Fruit fly (Drosophila melanogaster) whole organism, pupa: ENCODE measurements around the gene CG4766.
A peak's percentile ranks its signal among the peaks of the same experiment; 100 is the strongest.

Experiments used
- CG10348 ChIP-seq: fragments of 200-800 bp; sonication (Bioruptor generic); IDR thresholded peaks from 2 replicates; pipeline ENCODE4 v1.3.6; 2022; ENCODE audit warnings: missing biosample characterization, missing genetic modification characterization
- CG12605 ChIP-seq: fragments of 200-800 bp; sonication (Bioruptor generic); IDR thresholded peaks from 2 replicates; pipeline ENCODE4 v1.3.6; 2022; ENCODE audit warnings: missing biosample characterization, missing genetic modification characterization
- CG13204 ChIP-seq: fragments of 200-800 bp; sonication (Bioruptor generic); optimal IDR thresholded peaks from 2 replicates; lab custom pipeline; 2018; ENCODE audit warnings: missing biosample characterization, mild to moderate bottlenecking, missing genetic modification characterization, moderate library complexity
- CG14655 ChIP-seq: fragments of 200-800 bp; sonication (Bioruptor generic); optimal IDR thresholded peaks from 3 replicates; lab custom pipeline; 2017; ENCODE audit warnings: mild to moderate bottlenecking, missing biosample characterization, missing genetic modification reagents, missing genetic modification characterization
- CG15710 ChIP-seq: fragments of 200-800 bp; sonication (Bioruptor generic); optimal IDR thresholded peaks from 2 replicates; lab custom pipeline; 2018; ENCODE audit warnings: missing biosample characterization, mild to moderate bottlenecking, missing genetic modification characterization, moderate library complexity
- CG17806 ChIP-seq: fragments of 200-800 bp; sonication (Bioruptor generic); optimal IDR thresholded peaks from 2 replicates; lab custom pipeline; 2018; ENCODE audit warnings: missing biosample characterization, mild to moderate bottlenecking, missing genetic modification characterization, moderate library complexity
- CG32121 ChIP-seq: fragments of 200-800 bp; sonication (Bioruptor generic); IDR thresholded peaks from 2 replicates; pipeline ENCODE4 v1.3.6; 2022; ENCODE audit warnings: missing biosample characterization, missing genetic modification characterization
- CG34367 ChIP-seq: fragments of 200-800 bp; sonication (Bioruptor generic); optimal IDR thresholded peaks from 2 replicates; lab custom pipeline; 2018; ENCODE audit warnings: missing biosample characterization, mild to moderate bottlenecking, missing genetic modification characterization
- CG4496 ChIP-seq: fragments of 200-800 bp; sonication (Bioruptor generic); IDR thresholded peaks from 3 replicates; pipeline ENCODE4 v1.3.6; 2022; ENCODE audit warnings: missing biosample characterization, missing genetic modification characterization
- CG8159 ChIP-seq: fragments of 200-800 bp; sonication (Bioruptor generic); optimal IDR thresholded peaks from 3 replicates; lab custom pipeline; 2018; ENCODE audit warnings: missing biosample characterization, mild to moderate bottlenecking, missing genetic modification characterization, moderate library complexity
- CG8301 ChIP-seq: fragments of 200-800 bp; sonication (Bioruptor generic); optimal IDR thresholded peaks from 2 replicates; lab custom pipeline; 2018; ENCODE audit warnings: missing biosample characterization, mild to moderate bottlenecking, missing genetic modification characterization
- CG9948 ChIP-seq: fragments of 200-800 bp; sonication (Bioruptor generic); optimal IDR thresholded peaks from 2 replicates; lab custom pipeline; 2018; ENCODE audit warnings: missing biosample characterization, mild to moderate bottlenecking, missing genetic modification characterization, moderate library complexity
- D1 ChIP-seq: fragments of 200-800 bp; sonication (Bioruptor generic); optimal IDR thresholded peaks from 2 replicates; lab custom pipeline; 2018; ENCODE audit warnings: missing biosample characterization, mild to moderate bottlenecking, missing genetic modification characterization, moderate library complexity
- EcR ChIP-seq: fragments of 200-800 bp; sonication (Bioruptor generic); optimal IDR thresholded peaks from 3 replicates; lab custom pipeline; 2019; ENCODE audit warnings: missing biosample characterization, missing genetic modification characterization, mild to moderate bottlenecking, moderate library complexity, missing genetic modification reagents
- Ets98B ChIP-seq: fragments of 200-800 bp; sonication (Bioruptor generic); IDR thresholded peaks from 2 replicates; pipeline ENCODE4 v1.3.6; 2022; ENCODE audit warnings: missing biosample characterization, missing genetic modification characterization
- Pif1A ChIP-seq: fragments of 200-800 bp; sonication (Bioruptor generic); optimal IDR thresholded peaks from 3 replicates; lab custom pipeline; 2016; ENCODE audit warnings: missing biosample characterization, missing genetic modification characterization
- Pif1B ChIP-seq: fragments of 200-800 bp; sonication (Bioruptor generic); optimal IDR thresholded peaks from 3 replicates; lab custom pipeline; 2016; ENCODE audit warnings: missing biosample characterization, missing genetic modification characterization
- Snoo ChIP-seq: fragments of 200-800 bp; sonication (Bioruptor generic); optimal IDR thresholded peaks from 3 replicates; lab custom pipeline; 2017; ENCODE audit warnings: missing biosample characterization, mild to moderate bottlenecking, missing genetic modification characterization, inconsistent platforms
- fd96Ca ChIP-seq: fragments of 200-800 bp; sonication (Bioruptor generic); IDR thresholded peaks from 3 replicates; pipeline ENCODE4 v1.3.6; 2022; ENCODE audit warnings: missing biosample characterization, missing genetic modification characterization
- gl ChIP-seq: fragments of 200-800 bp; sonication (Bioruptor generic); optimal IDR thresholded peaks from 2 replicates; lab custom pipeline; 2018; ENCODE audit warnings: missing biosample characterization, mild to moderate bottlenecking, missing genetic modification characterization
- rn ChIP-seq: fragments of 200-800 bp; sonication (Bioruptor generic); IDR thresholded peaks from 2 replicates; pipeline ENCODE4 v1.3.6; 2022; ENCODE audit warnings: missing biosample characterization, missing genetic modification characterization

Gene CG4766

dm6 chrX:6000747-6001426 is at the start of gene CG4766:
TSS of gene CG4766 (minus strand) at chrX:6000797.
- TF ChIP-seq CG15710 (peak; percentile 83), Pif1A (GFP tag; lab: Kevin White, UChicago) (peak; percentile 88), CG9948 (peak; percentile 78), CG32121 (GFP tag; lab: Robert Waterston, UW) (peak; percentile 92), Snoo (tag; lab: Kevin White, UChicago) (peak; percentile 86), CG8159 (tag; lab: Kevin White, UChicago) (peak; percentile 86), Pif1B (GFP tag; lab: Kevin White, UChicago) (peak; percentile 78), gl (tag; lab: Kevin White, UChicago) (peak; percentile 61), CG13204 (no peak), CG8301 (peak; percentile 82), fd96Ca (GFP tag; lab: Robert Waterston, UW) (peak; percentile 36; the same call in 1 of the 3 replicates), rn (peak; percentile 56; the same call in 1 of the 2 replicates), Ets98B (GFP tag; lab: Robert Waterston, UW) (peak; percentile 48; the same call in 1 of the 2 replicates), CG4496 (GFP tag; lab: Robert Waterston, UW) (peak; percentile 86), CG34367 (tag; lab: Kevin White, UChicago) (peak; percentile 69), CG14655 (GFP tag; lab: Kevin White, UChicago) (peak; percentile 85), CG17806 (peak; percentile 79), EcR (GFP tag; lab: Kevin White, UChicago) (no peak), CG12605 (GFP tag; lab: Robert Waterston, UW) (peak; percentile 66), D1 (no peak), CG10348 (GFP tag; lab: Robert Waterston, UW) (no peak)

dm6 chrX:6039431-6040016 is 38.9 kb upstream of the CG4766 start, which contains the start of gene CG5937:
TSS of gene CG5937 (plus strand) at chrX:6040005.
- TF ChIP-seq CG9948 (no peak), CG14655 (GFP tag; lab: Kevin White, UChicago) (peak; percentile 14), CG8159 (tag; lab: Kevin White, UChicago) (peak; percentile 2)

- TF ChIP-seq CG14655 (GFP tag; lab: Kevin White, UChicago) (peak; percentile 21), CG8159 (tag; lab: Kevin White, UChicago) (peak; percentile 8), Ets98B (GFP tag; lab: Robert Waterston, UW) (no peak), CG15710 (no peak), CG9948 (no peak), fd96Ca (GFP tag; lab: Robert Waterston, UW) (peak; percentile 30; the same call in 1 of the 3 replicates), CG10348 (GFP tag; lab: Robert Waterston, UW) (no peak), CG8301 (no peak), Pif1A (GFP tag; lab: Kevin White, UChicago) (no peak), CG13204 (no peak)
Observed at dm6 chrX:6037180-6037946, 36.8 kb upstream of the CG4766 start, which contains the start of the genes rux and MCTS1. TSS of gene rux (minus strand) at chrX:6037800. TSS of gene MCTS1 (plus strand) at chrX:6037892.

dm6 chrX:6035359-6035758 is 34.8 kb upstream of the CG4766 start:
- no peak for TF ChIP-seq CG8301
- TF ChIP-seq D1, result no peak
- 0 out of 3 replicates have a peak, but pooled peaks have one; percentile 31 for TF ChIP-seq CG4496 (GFP tag; lab: Robert Waterston, UW)

- TF ChIP-seq CG17806, result no peak
- no peak for TF ChIP-seq Pif1B (GFP tag; lab: Kevin White, UChicago)
- TF ChIP-seq CG4496 (GFP tag; lab: Robert Waterston, UW), result no peak
- no peak for TF ChIP-seq CG15710
- no peak for TF ChIP-seq CG32121 (GFP tag; lab: Robert Waterston, UW)
- no peak for TF ChIP-seq fd96Ca (GFP tag; lab: Robert Waterston, UW)
- no peak for TF ChIP-seq CG13204
- no peak for TF ChIP-seq Snoo (tag; lab: Kevin White, UChicago)
- no peak for TF ChIP-seq CG8301
- no peak for TF ChIP-seq CG8159 (tag; lab: Kevin White, UChicago)
- TF ChIP-seq CG10348 (GFP tag; lab: Robert Waterston, UW), result no peak
- TF ChIP-seq Ets98B (GFP tag; lab: Robert Waterston, UW), result no peak
- no peak for TF ChIP-seq CG34367 (tag; lab: Kevin White, UChicago)
- TF ChIP-seq CG14655 (GFP tag; lab: Kevin White, UChicago), result no peak
- no peak for TF ChIP-seq rn
- TF ChIP-seq CG9948, result no peak
Observed at dm6 chrX:6034741-6035140, 34.1 kb upstream of the CG4766 start.

dm6 chrX:6032826-6033225 is 32.2 kb upstream of the CG4766 start:
- no peak for TF ChIP-seq CG14655 (GFP tag; lab: Kevin White, UChicago)
- no peak for TF ChIP-seq Snoo (tag; lab: Kevin White, UChicago)
- no peak for TF ChIP-seq CG34367 (tag; lab: Kevin White, UChicago)
- TF ChIP-seq, all 21 proteins: peak for 0
